Fruit fly (Drosophila melanogaster): ENCODE measurements around the gene CG3062.

The CG3062 gene

dm6 chrX:4687778-4688399, 43.2 kb upstream of the CG3062 start, which contains the start of gene ctp (continued):
- no peak for TF ChIP-seq salm (tag; optimal IDR thresholded peaks at IDR 0.05)
- TF ChIP-seq D19A (tag; optimal IDR thresholded peaks at IDR 0.05), result peak; percentile 3
- peak; percentile 45 for TF ChIP-seq MESR4 (GFP tag; optimal IDR thresholded peaks at IDR 0.05)
- TF ChIP-seq CG7987 (GFP tag; optimal IDR thresholded peaks at IDR 0.05), result peak; percentile 44
- TF ChIP-seq CG17612 (GFP tag; IDR thresholded peaks at IDR 0.05), result no peak
- TF ChIP-seq CG18476 (GFP tag; optimal IDR thresholded peaks at IDR 0.05), result no peak
- peak; percentile 52 for TF ChIP-seq shn (GFP tag; optimal IDR thresholded peaks at IDR 0.05)
- TF ChIP-seq crol (GFP tag; IDR thresholded peaks at IDR 0.05), result no peak
- peak; percentile 10 for TF ChIP-seq CG7928 (GFP tag; optimal IDR thresholded peaks at IDR 0.05)
- peak; percentile 40 for TF ChIP-seq vfl (GFP tag; optimal IDR thresholded peaks at IDR 0.05)
- TF ChIP-seq CG8290 (GFP tag; optimal IDR thresholded peaks at IDR 0.05), result peak; percentile 95
- peak; percentile 90 to 93 for TF ChIP-seq CG8290 (tag; optimal IDR thresholded peaks at IDR 0.05)
- peak; percentile 28 for TF ChIP-seq CG9727 (GFP tag; optimal IDR thresholded peaks at IDR 0.05)
- TF ChIP-seq CG8281 (tag; optimal IDR thresholded peaks at IDR 0.05), result no peak
- no peak for TF ChIP-seq CG10654 (GFP tag; optimal IDR thresholded peaks at IDR 0.05)
- TF ChIP-seq Fer2 (tag; optimal IDR thresholded peaks at IDR 0.05), result no peak
- peak; percentile 76 for TF ChIP-seq CG16813 (GFP tag; IDR thresholded peaks at IDR 0.05; ENCODE audit: partially characterized antibody)
- no peak; the same call in none of the 2 replicates for TF ChIP-seq vvl (GFP tag; IDR thresholded peaks at IDR 0.05)
- TF ChIP-seq Atf-2 (GFP tag; optimal IDR thresholded peaks at IDR 0.05), result peak; percentile 3
- TF ChIP-seq Hr3 (GFP tag; optimal IDR thresholded peaks at IDR 0.05), result peak; percentile 35
- no peak for TF ChIP-seq Hr78 (GFP tag; optimal IDR thresholded peaks at IDR 0.05)
- no peak for TF ChIP-seq CG5245 (GFP tag; optimal IDR thresholded peaks at IDR 0.05)
- TF ChIP-seq E2f2 (GFP tag; IDR thresholded peaks at IDR 0.05), result peak; percentile 55; the same call in 1 of the 2 replicates
- peak; percentile 65; the same call in 2 of the 3 replicates for TF ChIP-seq Doc3 (GFP tag; IDR thresholded peaks at IDR 0.05; ENCODE audit: partially characterized antibody)
- TF ChIP-seq tup (GFP tag; optimal IDR thresholded peaks at IDR 0.05), result no peak
- TF ChIP-seq Deaf1 (tag; optimal IDR thresholded peaks at IDR 0.05), result peak; percentile 100
- TF ChIP-seq ara (GFP tag; IDR thresholded peaks at IDR 0.05), result no peak
- peak; percentile 98 for TF ChIP-seq CG11560 (tag; IDR thresholded peaks at IDR 0.05)
- TF ChIP-seq CG2889 (GFP tag; IDR thresholded peaks at IDR 0.05), result no peak
- no peak for TF ChIP-seq Optix (GFP tag; IDR thresholded peaks at IDR 0.05)
- TF ChIP-seq Hr39 (optimal IDR thresholded peaks at IDR 0.05), result no peak
- TF ChIP-seq CG8924 (tag; optimal IDR thresholded peaks at IDR 0.05), result peak; percentile 50
- peak; percentile 78 for TF ChIP-seq CG9932 (GFP tag; IDR thresholded peaks at IDR 0.05)
- TF ChIP-seq Scr (GFP tag; IDR thresholded peaks at IDR 0.05; ENCODE audit: partially characterized antibody), result peak; percentile 72
- peak; percentile 23 for TF ChIP-seq CG33213 (GFP tag; optimal IDR thresholded peaks at IDR 0.05)
- peak; percentile 47; the same call in 2 of the 3 replicates for TF ChIP-seq dysf (GFP tag; IDR thresholded peaks at IDR 0.05)
- TF ChIP-seq Fer1 (GFP tag; optimal IDR thresholded peaks at IDR 0.05), result peak; percentile 52
- no peak for TF ChIP-seq CG8765 (GFP tag; IDR thresholded peaks at IDR 0.05)
- TF ChIP-seq BEAF-32 (GFP tag; optimal IDR thresholded peaks at IDR 0.05), result peak; percentile 60
- TF ChIP-seq nerfin-2 (GFP tag; IDR thresholded peaks at IDR 0.05; ENCODE audit: partially characterized antibody), result peak; percentile 72
- TF ChIP-seq Six4 (GFP tag; optimal IDR thresholded peaks at IDR 0.05), result no peak
- TF ChIP-seq sens (GFP tag), result peak; percentile 91
- TF ChIP-seq CG14965 (GFP tag; optimal IDR thresholded peaks at IDR 0.05; ENCODE audit: borderline replicate concordance), result no peak
- no peak for TF ChIP-seq CG15073 (GFP tag; optimal IDR thresholded peaks at IDR 0.05)
- 0 out of 2 replicates have a peak, but pooled peaks have one; percentile 26 for TF ChIP-seq sisA (GFP tag; IDR thresholded peaks at IDR 0.05)
- TF ChIP-seq so (GFP tag; IDR thresholded peaks at IDR 0.05), result 0 out of 3 replicates have a peak, but pooled peaks have one; percentile 38
- TF ChIP-seq Mrtf (GFP tag; IDR thresholded peaks at IDR 0.05), result no peak
- TF ChIP-seq dimm (GFP tag; IDR thresholded peaks at IDR 0.05), result no peak
- TF ChIP-seq CG15514 (GFP tag; optimal IDR thresholded peaks at IDR 0.05), result peak; percentile 46
- no peak for TF ChIP-seq emc (GFP tag; optimal IDR thresholded peaks at IDR 0.05)
- no peak for TF ChIP-seq kay (GFP tag; optimal IDR thresholded peaks at IDR 0.05)

Data from whole organism, embryonic.